Worm (Caenorhabditis elegans): ENCODE measurements around the gene mrps-23.

Gene mrps-23

ce11 chrIII:9501072-9501471 lies 22.4 kb downstream of the mrps-23 start:
- TF ChIP-seq tbx-37 (GFP tag; conservative IDR thresholded peaks at IDR 0.05) (no peak), tra-4 (tag; optimal IDR thresholded peaks at IDR 0.05) (no peak), ceh-36 (tag; optimal IDR thresholded peaks at IDR 0.05) (no peak), aly-1 (tag; optimal IDR thresholded peaks at IDR 0.05) (no peak)

- no peak for TF ChIP-seq aly-1 (tag; optimal IDR thresholded peaks at IDR 0.05)
These were observed 23.2 kb downstream of the mrps-23 start, which contains the start of gene sod-4 for ce11 chrIII:9500267-9500666. Gene sod-4 (minus strand): TSS chrIII:9500375.

- TF ChIP-seq B0310.2 (tag; optimal IDR thresholded peaks at IDR 0.05): no peak
- no peak for TF ChIP-seq hmbx-1 (tag; optimal IDR thresholded peaks at IDR 0.05)
- TF ChIP-seq tbx-37 (GFP tag; conservative IDR thresholded peaks at IDR 0.05): no peak
- TF ChIP-seq ceh-13 (GFP tag; optimal IDR thresholded peaks at IDR 0.05): no peak
- no peak for TF ChIP-seq flt-1 (GFP tag; IDR thresholded peaks at IDR 0.05)
- TF ChIP-seq tra-4 (tag; optimal IDR thresholded peaks at IDR 0.05): no peak
- TF ChIP-seq pes-1 (GFP tag; IDR thresholded peaks at IDR 0.05): no peak
- no peak for TF ChIP-seq ceh-36 (tag; optimal IDR thresholded peaks at IDR 0.05)
- TF ChIP-seq ama-1 (optimal IDR thresholded peaks at IDR 0.05): no peak
These were observed 26.1 kb downstream of the mrps-23 start for ce11 chrIII:9497412-9497811.

ce11 chrIII:9496083-9496482 lies 27.4 kb downstream of the mrps-23 start:
- TF ChIP-seq pes-1 (GFP tag; IDR thresholded peaks at IDR 0.05): no peak
- TF ChIP-seq tra-4 (tag; optimal IDR thresholded peaks at IDR 0.05): no peak
- no peak for TF ChIP-seq scrt-1 (GFP tag; IDR thresholded peaks at IDR 0.05)
- TF ChIP-seq ceh-36 (tag; optimal IDR thresholded peaks at IDR 0.05): no peak
- no peak for TF ChIP-seq tbx-37 (GFP tag; conservative IDR thresholded peaks at IDR 0.05)
- no peak for TF ChIP-seq hmg-4 (GFP tag; optimal IDR thresholded peaks at IDR 0.05)
- no peak for TF ChIP-seq tbx-11 (GFP tag; IDR thresholded peaks at IDR 0.05)
- no peak for TF ChIP-seq hnd-1 (tag; optimal IDR thresholded peaks at IDR 0.05)
- TF ChIP-seq ets-7 (tag; optimal IDR thresholded peaks at IDR 0.05): no peak
- no peak for TF ChIP-seq B0310.2 (tag; optimal IDR thresholded peaks at IDR 0.05)
- TF ChIP-seq hmbx-1 (tag; optimal IDR thresholded peaks at IDR 0.05): no peak
- no peak for TF ChIP-seq sea-1 (GFP tag; conservative IDR thresholded peaks at IDR 0.05)
- TF ChIP-seq flt-1 (GFP tag; IDR thresholded peaks at IDR 0.05): no peak
- TF ChIP-seq F13C5.2 (tag; optimal IDR thresholded peaks at IDR 0.05): no peak
- no peak for TF ChIP-seq ceh-13 (GFP tag; optimal IDR thresholded peaks at IDR 0.05)
- no peak for TF ChIP-seq aly-1 (tag; optimal IDR thresholded peaks at IDR 0.05)
- TF ChIP-seq ama-1 (optimal IDR thresholded peaks at IDR 0.05): no peak

ce11 chrIII:9494209-9494608 lies 29.3 kb downstream of the mrps-23 start:
- TF ChIP-seq tbx-11 (GFP tag; IDR thresholded peaks at IDR 0.05) (no peak), tbx-37 (GFP tag; conservative IDR thresholded peaks at IDR 0.05) (no peak), tra-4 (tag; optimal IDR thresholded peaks at IDR 0.05) (no peak), hmg-4 (GFP tag; optimal IDR thresholded peaks at IDR 0.05) (no peak), aly-1 (tag; optimal IDR thresholded peaks at IDR 0.05) (no peak), hnd-1 (tag; optimal IDR thresholded peaks at IDR 0.05) (no peak), ama-1 (optimal IDR thresholded peaks at IDR 0.05) (no peak), ceh-36 (tag; optimal IDR thresholded peaks at IDR 0.05) (no peak), ceh-13 (GFP tag; optimal IDR thresholded peaks at IDR 0.05) (no peak), pes-1 (GFP tag; IDR thresholded peaks at IDR 0.05) (no peak), F13C5.2 (tag; optimal IDR thresholded peaks at IDR 0.05) (no peak), ets-7 (tag; optimal IDR thresholded peaks at IDR 0.05) (no peak), scrt-1 (GFP tag; IDR thresholded peaks at IDR 0.05) (no peak), flt-1 (GFP tag; IDR thresholded peaks at IDR 0.05) (no peak), hmbx-1 (tag; optimal IDR thresholded peaks at IDR 0.05) (no peak), sea-1 (GFP tag; conservative IDR thresholded peaks at IDR 0.05) (no peak), B0310.2 (tag; optimal IDR thresholded peaks at IDR 0.05) (no peak)

ce11 chrIII:9490783-9491547 lies 32.5 kb downstream of the mrps-23 start, which contains the start of the genes dars-1 and ctr-9:
Gene dars-1 (minus strand): TSS chrIII:9491215.
Gene ctr-9 (plus strand): TSS chrIII:9491396.
- no peak for TF ChIP-seq ceh-13 (GFP tag; optimal IDR thresholded peaks at IDR 0.05)
- no peak for TF ChIP-seq tbx-11 (GFP tag; IDR thresholded peaks at IDR 0.05)
- TF ChIP-seq B0310.2 (tag; optimal IDR thresholded peaks at IDR 0.05): no peak
- TF ChIP-seq scrt-1 (GFP tag; IDR thresholded peaks at IDR 0.05): no peak
- TF ChIP-seq hmbx-1 (tag; optimal IDR thresholded peaks at IDR 0.05): no peak
- TF ChIP-seq pes-1 (GFP tag; IDR thresholded peaks at IDR 0.05): no peak
- no peak for TF ChIP-seq aly-1 (tag; optimal IDR thresholded peaks at IDR 0.05)
- no peak for TF ChIP-seq ceh-36 (tag; optimal IDR thresholded peaks at IDR 0.05)
- TF ChIP-seq ama-1 (optimal IDR thresholded peaks at IDR 0.05): no peak
- no peak for TF ChIP-seq hnd-1 (tag; optimal IDR thresholded peaks at IDR 0.05)
- no peak for TF ChIP-seq tra-4 (tag; optimal IDR thresholded peaks at IDR 0.05)
- TF ChIP-seq sea-1 (GFP tag; conservative IDR thresholded peaks at IDR 0.05): no peak
- TF ChIP-seq tbx-37 (GFP tag; conservative IDR thresholded peaks at IDR 0.05): no peak
- TF ChIP-seq hmg-4 (GFP tag; optimal IDR thresholded peaks at IDR 0.05): no peak
- no peak for TF ChIP-seq flt-1 (GFP tag; IDR thresholded peaks at IDR 0.05)
- TF ChIP-seq F13C5.2 (tag; optimal IDR thresholded peaks at IDR 0.05): no peak
- no peak for TF ChIP-seq ets-7 (tag; optimal IDR thresholded peaks at IDR 0.05)

ce11 chrIII:9489798-9490197 lies 33.7 kb downstream of the mrps-23 start:
- TF ChIP-seq hmbx-1 (tag; optimal IDR thresholded peaks at IDR 0.05): no peak
- no peak for TF ChIP-seq F13C5.2 (tag; optimal IDR thresholded peaks at IDR 0.05)
- no peak for TF ChIP-seq pes-1 (GFP tag; IDR thresholded peaks at IDR 0.05)
- TF ChIP-seq ceh-13 (GFP tag; optimal IDR thresholded peaks at IDR 0.05): no peak
- no peak for TF ChIP-seq ceh-36 (tag; optimal IDR thresholded peaks at IDR 0.05)
- TF ChIP-seq B0310.2 (tag; optimal IDR thresholded peaks at IDR 0.05): no peak
- no peak for TF ChIP-seq hmg-4 (GFP tag; optimal IDR thresholded peaks at IDR 0.05)
- no peak for TF ChIP-seq sea-1 (GFP tag; conservative IDR thresholded peaks at IDR 0.05)
- no peak for TF ChIP-seq ets-7 (tag; optimal IDR thresholded peaks at IDR 0.05)
- no peak for TF ChIP-seq flt-1 (GFP tag; IDR thresholded peaks at IDR 0.05)
- TF ChIP-seq tbx-37 (GFP tag; conservative IDR thresholded peaks at IDR 0.05): no peak

Measured in whole organism, early embryonic.